Worm (Caenorhabditis elegans) whole organism, young adult: ENCODE results near the gene rab-6.1.

Source experiments
- F57C9.4 ChIP-seq: sonication (generic microtip); optimal IDR thresholded peaks from 2 replicates; lab custom pipeline; 2017; ENCODE audit warnings: mild to moderate bottlenecking, missing genetic modification characterization, missing compliant biosample characterization
- T07F8.4 ChIP-seq: sonication (generic microtip); optimal IDR thresholded peaks from 2 replicates; lab custom pipeline; 2016; ENCODE audit warnings: mild to moderate bottlenecking, missing genetic modification characterization, moderate library complexity, missing compliant biosample characterization
- Y53F4B.3 ChIP-seq: fragments of 200-800 bp; sonication (Bioruptor generic); IDR thresholded peaks from 2 replicates; pipeline ENCODE4 v1.3.6; 2022; ENCODE audit warnings: missing genetic modification reagents, missing genetic modification characterization, missing compliant biosample characterization
- Y79H2A.3 ChIP-seq: fragments of 200-800 bp; sonication (Bioruptor generic); conservative IDR thresholded peaks from 2 replicates; pipeline ENCODE4 v1.3.6; 2022; ENCODE audit warnings: missing genetic modification reagents, missing genetic modification characterization, missing compliant biosample characterization
- ZK185.1 ChIP-seq: sonication (generic microtip); optimal IDR thresholded peaks from 2 replicates; lab custom pipeline; 2016; ENCODE audit warnings: mild to moderate bottlenecking, missing genetic modification characterization, missing compliant biosample characterization; ENCODE audit not compliant: poor library complexity, severe bottlenecking
- aptf-3 ChIP-seq: fragments of 200-800 bp; sonication (Bioruptor generic); IDR thresholded peaks from 2 replicates; pipeline ENCODE4 v1.3.6; 2022; ENCODE audit warnings: missing genetic modification characterization, missing compliant biosample characterization
- bed-1 ChIP-seq: fragments of 200-800 bp; sonication (Bioruptor generic); IDR thresholded peaks from 2 replicates; pipeline ENCODE4 v1.3.6; 2022; ENCODE audit warnings: missing genetic modification reagents, missing genetic modification characterization, missing compliant biosample characterization
- bed-2 ChIP-seq: fragments of 200-800 bp; sonication (Bioruptor generic); IDR thresholded peaks from 2 replicates; pipeline ENCODE4 v1.3.6; 2022; ENCODE audit warnings: missing genetic modification reagents, missing genetic modification characterization, missing compliant biosample characterization
- ceh-100 ChIP-seq: fragments of 200-800 bp; sonication (Bioruptor generic); IDR thresholded peaks from 2 replicates; pipeline ENCODE4 v1.3.6; 2022; ENCODE audit warnings: missing genetic modification reagents, missing genetic modification characterization, missing compliant biosample characterization
- ceh-27 ChIP-seq: fragments of 200-800 bp; sonication (Bioruptor generic); optimal IDR thresholded peaks from 2 replicates; lab custom pipeline; 2018; ENCODE audit warnings: mild to moderate bottlenecking, missing genetic modification characterization, moderate library complexity, missing compliant biosample characterization
- ceh-58 ChIP-seq: fragments of 200-800 bp; sonication (Bioruptor generic); IDR thresholded peaks from 2 replicates; pipeline ENCODE4 v1.3.6; 2022; ENCODE audit warnings: missing genetic modification characterization, missing compliant biosample characterization
- egl-18 ChIP-seq: fragments of 200-800 bp; sonication (Bioruptor generic); IDR thresholded peaks from 2 replicates; pipeline ENCODE4 v1.3.6; 2022; ENCODE audit warnings: missing genetic modification reagents, missing genetic modification characterization, missing compliant biosample characterization
- gei-17 ChIP-seq: fragments of 200-800 bp; sonication (Bioruptor generic); optimal IDR thresholded peaks from 2 replicates; lab custom pipeline; 2018; ENCODE audit warnings: mild to moderate bottlenecking, missing genetic modification characterization, missing compliant biosample characterization
- hmg-20 ChIP-seq: fragments of 200-800 bp; sonication (Bioruptor generic); IDR thresholded peaks from 2 replicates; pipeline ENCODE4 v1.3.6; 2022; ENCODE audit warnings: missing genetic modification reagents, missing genetic modification characterization, missing compliant biosample characterization
- let-607 ChIP-seq, 2 experiments: fragments of 200-800 bp in 1 of 2; sonication (Bioruptor generic) in 1 of 2; sonication (generic microtip) in 1 of 2; optimal IDR thresholded peaks; 2 replicates each; lab custom pipeline; 2016 to 2018; ENCODE audit warnings: mild to moderate bottlenecking in 2 of 2, missing compliant biosample characterization in 2 of 2, missing genetic modification characterization in 2 of 2, moderate library complexity in 2 of 2, missing genotype in 1 of 2
- madf-6 ChIP-seq: fragments of 200-800 bp; sonication (Bioruptor generic); IDR thresholded peaks from 2 replicates; pipeline ENCODE4 v1.3.6; 2022; ENCODE audit warnings: missing genetic modification reagents, missing genetic modification characterization, missing compliant biosample characterization
- mcd-1 ChIP-seq: fragments of 200-800 bp; sonication (Bioruptor generic); IDR thresholded peaks from 2 replicates; pipeline ENCODE4 v1.3.6; 2022; ENCODE audit warnings: missing genetic modification reagents, missing genetic modification characterization, missing compliant biosample characterization
- nhr-120 ChIP-seq: fragments of 200-800 bp; sonication (Bioruptor generic); IDR thresholded peaks from 2 replicates; pipeline ENCODE4 v1.3.6; 2022; ENCODE audit warnings: missing genetic modification characterization, missing compliant biosample characterization
- nhr-80 ChIP-seq: sonication (generic microtip); optimal IDR thresholded peaks from 2 replicates; lab custom pipeline; 2016; ENCODE audit warnings: missing genetic modification characterization, missing compliant biosample characterization
- pha-4 ChIP-seq: fragments of 150-350 bp; sonication (generic microtip); optimal IDR thresholded peaks from 2 replicates; lab custom pipeline; 2014; ENCODE audit warnings: missing biosample characterization, missing genetic modification reagents, missing genetic modification characterization
- rcor-1 ChIP-seq: fragments of 200-800 bp; sonication (Bioruptor generic); IDR thresholded peaks from 2 replicates; pipeline ENCODE4 v1.3.6; 2022; ENCODE audit warnings: missing genetic modification reagents, missing genetic modification characterization, missing compliant biosample characterization
- repo-1 ChIP-seq: sonication (generic microtip); optimal IDR thresholded peaks from 2 replicates; lab custom pipeline; 2017; ENCODE audit warnings: mild to moderate bottlenecking, missing genetic modification characterization, missing compliant biosample characterization
- sdz-38 ChIP-seq: sonication (generic microtip); optimal IDR thresholded peaks from 2 replicates; lab custom pipeline; 2016; ENCODE audit warnings: missing genotype, missing genetic modification characterization, missing compliant biosample characterization
- snpc-1.3 ChIP-seq: sonication (generic microtip); optimal IDR thresholded peaks from 2 replicates; lab custom pipeline; 2017; ENCODE audit warnings: missing genetic modification characterization, mild to moderate bottlenecking, missing compliant biosample characterization, antibody characterized with exemption, moderate library complexity, missing genotype, missing genetic modification reagents; ENCODE audit not compliant: insufficient read depth
- somi-1 ChIP-seq: fragments of 200-800 bp; sonication (Bioruptor generic); optimal IDR thresholded peaks from 2 replicates; lab custom pipeline; 2018; ENCODE audit warnings: mild to moderate bottlenecking, missing genetic modification characterization, missing compliant biosample characterization
- xnd-1 ChIP-seq: sonication (generic microtip); optimal IDR thresholded peaks from 2 replicates; lab custom pipeline; 2016; ENCODE audit warnings: missing genotype, missing genetic modification reagents, missing genetic modification characterization, missing compliant biosample characterization
- zfh-2 ChIP-seq: fragments of 200-800 bp; sonication (Bioruptor generic); conservative IDR thresholded peaks from 2 replicates; pipeline ENCODE4 v1.3.6; 2022; ENCODE audit warnings: missing genetic modification reagents, missing genetic modification characterization, missing compliant biosample characterization
- ztf-22 ChIP-seq: fragments of 200-800 bp; sonication (Bioruptor generic); optimal IDR thresholded peaks from 2 replicates; lab custom pipeline; 2018; ENCODE audit warnings: mild to moderate bottlenecking, missing genetic modification characterization, moderate library complexity, missing compliant biosample characterization
- ztf-6 ChIP-seq: fragments of 200-800 bp; sonication (Bioruptor generic); IDR thresholded peaks from 2 replicates; pipeline ENCODE4 v1.3.6; 2022; ENCODE audit warnings: missing genetic modification reagents, missing genetic modification characterization, missing compliant biosample characterization

The rab-6.1 gene

ce11 chrIII:9035037-9035436 is 29.3 kb upstream of the rab-6.1 start:
- peak; percentile 64 for TF ChIP-seq nhr-80
- TF ChIP-seq aptf-3 (GFP tag; lab: Robert Waterston, UW), result no peak

- peak; percentile 28 for TF ChIP-seq nhr-80
- no peak for TF ChIP-seq ceh-100 (GFP tag; lab: Robert Waterston, UW)
Measured at ce11 chrIII:9034133-9034532, 28.4 kb upstream of the rab-6.1 start.

ce11 chrIII:9030818-9031217 is 25.1 kb upstream of the rab-6.1 start:
- no peak for TF ChIP-seq ztf-22 (GFP tag; lab: Kevin White, UChicago)
- peak; percentile 13 for TF ChIP-seq nhr-80

ce11 chrIII:9026951-9027350 is 21.2 kb upstream of the rab-6.1 start, which contains the start of gene F59B2.13:
Gene F59B2.13 (minus strand): TSS chrIII:9027051.
- no peak for TF ChIP-seq repo-1 (tag; lab: Kevin White, UChicago)
- TF ChIP-seq T07F8.4 (tag; lab: Kevin White, UChicago), result no peak
- no peak for TF ChIP-seq egl-18 (GFP tag; lab: Robert Waterston, UW)
- TF ChIP-seq, all 124 proteins: peak for 0

DNA sequence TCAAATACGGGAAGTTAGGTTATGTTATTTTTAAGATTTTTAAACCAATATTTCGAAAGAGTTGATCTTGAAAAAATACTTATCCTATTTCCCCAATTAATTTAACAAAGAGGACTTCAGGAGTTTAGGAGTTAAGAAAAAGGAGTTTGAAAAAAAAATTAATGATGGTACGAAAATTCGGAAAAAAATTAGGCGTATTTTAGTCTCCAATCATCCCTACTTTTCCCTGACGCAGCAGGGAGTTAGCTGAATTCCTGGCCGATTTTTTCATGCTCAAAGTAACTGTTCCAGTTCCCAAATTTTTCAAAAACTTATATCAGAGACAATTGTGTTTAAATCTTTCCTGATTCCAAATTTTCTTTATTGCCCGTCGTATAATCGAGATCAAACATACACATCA is 17.8 kb upstream of the rab-6.1 start:
- TF ChIP-seq ZK185.1 (tag; lab: Kevin White, UChicago) (no peak), ceh-58 (GFP tag; lab: Robert Waterston, UW) (no peak), hmg-20 (GFP tag; lab: Robert Waterston, UW) (no peak), somi-1 (no peak)

ce11 chrIII:9022535-9022934 is 16.8 kb upstream of the rab-6.1 start, which contains the start of gene F59B2.14:
Gene F59B2.14 (minus strand): TSS chrIII:9022635.
- no peak for TF ChIP-seq Y53F4B.3 (GFP tag; lab: Robert Waterston, UW)
- no peak for TF ChIP-seq ztf-6
- TF ChIP-seq Y79H2A.3 (GFP tag; lab: Robert Waterston, UW), result no peak
- TF ChIP-seq hmg-20 (GFP tag; lab: Robert Waterston, UW), result no peak

- no peak for TF ChIP-seq pha-4 (tag; lab: Kevin White, UChicago)
- TF ChIP-seq sdz-38 (tag; lab: Kevin White, UChicago), result no peak
- no peak for TF ChIP-seq gei-17 (GFP tag; lab: Kevin White, UChicago)
- no peak for TF ChIP-seq bed-1 (GFP tag; lab: Robert Waterston, UW)
- no peak for TF ChIP-seq bed-2 (GFP tag; lab: Robert Waterston, UW)
- no peak for TF ChIP-seq zfh-2 (GFP tag; lab: Robert Waterston, UW)
- no peak for TF ChIP-seq F57C9.4 (tag; lab: Kevin White, UChicago)
- TF ChIP-seq snpc-1.3, result no peak
- TF ChIP-seq ceh-27 (GFP tag; lab: Kevin White, UChicago), result no peak
- TF ChIP-seq madf-6 (GFP tag; lab: Robert Waterston, UW), result no peak
- no peak for TF ChIP-seq xnd-1 (tag; lab: Kevin White, UChicago)
- TF ChIP-seq nhr-120 (GFP tag; lab: Robert Waterston, UW), result no peak
Measured at ce11 chrIII:9017181-9017651, 11.5 kb upstream of the rab-6.1 start, which contains the start of gene F59B2.12. Gene F59B2.12 (plus strand): TSS chrIII:9017601.

ce11 chrIII:9012309-9012708 is 6.6 kb upstream of the rab-6.1 start, which contains the start of gene F59B2.9:
Gene F59B2.9 (minus strand): TSS chrIII:9012409.
- TF ChIP-seq rcor-1 (GFP tag; lab: Robert Waterston, UW) (no peak), nhr-120 (GFP tag; lab: Robert Waterston, UW) (no peak), let-607 (tag; optimal IDR thresholded peaks at IDR 0.05; lab: Kevin White, UChicago) (no peak), pha-4 (tag; lab: Kevin White, UChicago) (no peak), mcd-1 (no peak)
- TF ChIP-seq, all 124 proteins: peak for 0
